Worm (Caenorhabditis elegans): ENCODE data around the gene clec-245.

DNA sequence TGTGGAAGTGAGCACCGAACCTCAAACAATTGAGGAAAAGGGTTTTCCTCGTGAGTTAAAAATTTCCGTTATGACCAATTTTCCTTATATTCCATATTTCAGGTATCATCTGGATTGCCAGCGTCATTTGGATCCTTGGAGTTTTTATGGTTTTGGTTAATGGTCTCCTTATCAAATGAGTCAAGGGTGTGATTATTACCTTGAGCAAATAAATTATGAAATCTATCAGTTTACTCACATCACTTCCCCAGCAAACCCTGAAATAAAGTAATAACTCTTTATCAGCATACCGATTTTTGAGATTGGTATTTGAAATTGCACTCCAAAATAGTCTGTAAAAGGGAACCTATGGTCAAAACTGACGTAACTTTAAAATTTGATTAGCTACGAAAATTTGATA, 43.8 kb downstream of the clec-245 start:
- TF ChIP-seq sox-4 (tag; optimal IDR thresholded peaks at IDR 0.05) (no peak), nhr-11 (tag; optimal IDR thresholded peaks at IDR 0.05) (no peak), lin-39 (tag; optimal IDR thresholded peaks at IDR 0.05) (no peak), ztf-11 (tag; optimal IDR thresholded peaks at IDR 0.05) (no peak)
